Worm (Caenorhabditis elegans): ENCODE measurements around the gene ceh-24.

DNA sequence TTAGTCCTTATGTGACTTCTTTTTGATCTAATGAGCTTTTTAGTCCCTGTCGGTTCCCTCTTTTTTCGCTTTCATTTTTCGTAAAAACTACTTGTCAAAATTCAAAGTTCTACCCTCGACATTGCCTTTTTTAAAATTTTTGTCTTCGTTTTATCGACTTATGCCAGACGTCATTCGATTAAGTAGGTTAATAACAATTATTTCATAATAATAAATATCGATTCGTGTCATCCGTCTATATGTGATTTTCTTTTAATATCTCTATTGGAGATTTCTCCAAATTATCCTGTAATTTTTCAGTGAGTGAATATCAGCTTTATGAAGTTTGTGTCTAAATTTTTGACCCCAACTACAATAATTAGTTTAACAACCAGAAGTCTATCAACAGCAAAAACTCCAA is 9.7 kb downstream of the ceh-24 start, which contains the start of gene hpo-31:
- TF ChIP-seq unc-130 (tag; optimal IDR thresholded peaks at IDR 0.05), result no peak
- no peak for TF ChIP-seq nhr-90 (tag; optimal IDR thresholded peaks at IDR 0.05; ENCODE audit: poor library complexity)
- TF ChIP-seq skn-1 (tag; optimal IDR thresholded peaks at IDR 0.05), result no peak
- no peak for TF ChIP-seq fkh-10 (GFP tag; optimal IDR thresholded peaks at IDR 0.05)
- no peak for TF ChIP-seq ceh-90 (tag; optimal IDR thresholded peaks at IDR 0.05)
- no peak for TF ChIP-seq snpc-4 (tag; optimal IDR thresholded peaks at IDR 0.05)
- no peak for TF ChIP-seq unc-62 (GFP tag; optimal IDR thresholded peaks at IDR 0.05)
- TF ChIP-seq lir-3 (tag; optimal IDR thresholded peaks at IDR 0.05; ENCODE audit: poor library complexity), result no peak
- no peak for TF ChIP-seq ztf-4 (tag; optimal IDR thresholded peaks at IDR 0.05)
- TF ChIP-seq aly-2 (tag; optimal IDR thresholded peaks at IDR 0.05), result no peak
- no peak for TF ChIP-seq pag-3 (tag; optimal IDR thresholded peaks at IDR 0.05; ENCODE audit: borderline replicate concordance, insufficient read depth)
